Fruit fly (Drosophila melanogaster) whole organism, adult: ENCODE measurements around the gene CAH6.

Experiments used
- CG1620 ChIP-seq: fragments of 200-800 bp; sonication (Bioruptor generic); optimal IDR thresholded peaks from 2 replicates; lab custom pipeline; 2016; ENCODE audit warnings: missing biosample characterization, missing genetic modification characterization
- CG5204 ChIP-seq: fragments of 200-800 bp; sonication (Bioruptor generic); optimal IDR thresholded peaks from 2 replicates; lab custom pipeline; 2016; ENCODE audit warnings: missing biosample characterization, missing genetic modification characterization
- CG7045 ChIP-seq: fragments of 200-800 bp; sonication (Bioruptor generic); optimal IDR thresholded peaks from 2 replicates; lab custom pipeline; 2017; ENCODE audit warnings: missing biosample characterization, mild to moderate bottlenecking, missing genetic modification characterization
- CG7101 ChIP-seq: fragments of 200-800 bp; sonication (Bioruptor generic); optimal IDR thresholded peaks from 2 replicates; lab custom pipeline; 2018; ENCODE audit warnings: missing biosample characterization, mild to moderate bottlenecking, missing genetic modification characterization, moderate library complexity
- cnc ChIP-seq, 2 experiments: fragments of >200 bp; optimal IDR thresholded peaks; 2 replicates each; lab custom pipeline; 2017
- kay ChIP-seq: fragments of 200-800 bp; sonication (Bioruptor generic); peaks from one replicate; lab custom pipeline; 2016; ENCODE audit warnings: missing biosample characterization, missing genetic modification characterization, borderline replicate concordance
- toe ChIP-seq: fragments of 200-800 bp; sonication (Bioruptor generic); optimal IDR thresholded peaks from 2 replicates; lab custom pipeline; 2016; ENCODE audit warnings: missing biosample characterization, missing genetic modification characterization

DNA sequence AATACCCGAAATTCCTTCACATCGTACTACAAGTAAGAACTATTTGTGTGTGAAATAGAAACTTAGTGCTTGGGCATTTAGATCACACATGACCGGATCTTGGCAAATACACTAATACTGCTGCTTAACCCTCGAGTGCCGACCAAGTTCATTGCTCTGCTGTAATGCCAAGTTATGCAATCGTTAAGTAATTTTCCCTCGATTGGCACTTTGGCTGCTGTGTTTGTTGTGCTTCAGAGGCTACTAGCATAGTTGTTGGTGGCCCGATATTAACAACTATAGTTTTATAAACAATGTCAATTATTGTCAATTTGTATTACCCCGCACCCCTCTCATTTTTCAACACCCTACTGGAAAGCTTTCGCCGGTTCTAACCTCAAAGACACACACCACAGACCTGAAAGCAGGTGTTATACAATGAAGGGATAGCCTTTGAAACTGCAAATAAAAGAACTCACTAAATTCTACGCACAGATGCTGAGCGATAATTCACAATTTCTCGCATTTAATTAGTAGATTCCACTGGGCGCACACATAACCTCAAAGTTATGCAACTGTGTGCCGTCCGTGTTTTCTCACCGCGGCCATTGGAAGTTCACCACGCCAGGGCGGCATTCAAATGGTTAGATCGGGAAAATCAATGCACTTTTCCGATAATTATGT lies 39.1 kb upstream of the CAH6 start:
- TF ChIP-seq kay (GFP tag; lab: Kevin White, UChicago), result no peak
- peak; percentile 0 for TF ChIP-seq CG7101 (tag; lab: Kevin White, UChicago)
- no peak for TF ChIP-seq toe (GFP tag; lab: Kevin White, UChicago)
- no peak for TF ChIP-seq cnc (optimal IDR thresholded peaks at IDR 0.05; lab: Kevin White, UChicago)
- TF ChIP-seq CG5204 (GFP tag; lab: Kevin White, UChicago), result no peak
- TF ChIP-seq CG1620 (GFP tag; lab: Kevin White, UChicago), result peak; percentile 7
- no peak for TF ChIP-seq CG7045 (GFP tag; lab: Kevin White, UChicago)
